Worm (Caenorhabditis elegans) whole organism, L4 larva: ENCODE results near the gene txt-19.

Source experiments
- F37D6.2 ChIP-seq: sonication (generic microtip); optimal IDR thresholded peaks from 2 replicates; lab custom pipeline; 2016; ENCODE audit warnings: mild to moderate bottlenecking, missing genetic modification characterization, missing compliant biosample characterization
- R02D3.7 ChIP-seq: fragments of 150-350 bp; sonication (generic microtip); optimal IDR thresholded peaks from 3 replicates; lab custom pipeline; 2014; ENCODE audit warnings: missing biosample characterization, missing genetic modification characterization
- T20F7.1 ChIP-seq: fragments of 200-800 bp; sonication (Bioruptor generic); optimal IDR thresholded peaks from 2 replicates; lab custom pipeline; 2018; ENCODE audit warnings: mild to moderate bottlenecking, missing genetic modification characterization, missing compliant biosample characterization
- T26A8.4 ChIP-seq: fragments of 200-800 bp; sonication (Bioruptor generic); IDR thresholded peaks from 2 replicates; pipeline ENCODE4 v1.3.6; 2022; ENCODE audit warnings: missing genetic modification characterization, missing compliant biosample characterization
- Y48G9A.11 ChIP-seq: fragments of 200-800 bp; sonication (Bioruptor generic); IDR thresholded peaks from 2 replicates; pipeline ENCODE4 v1.3.6; 2022; ENCODE audit warnings: missing genetic modification reagents, missing genetic modification characterization, missing compliant biosample characterization
- Y5F2A.4 ChIP-seq: fragments of 200-800 bp; sonication (Bioruptor generic); optimal IDR thresholded peaks from 2 replicates; lab custom pipeline; 2018; ENCODE audit warnings: mild to moderate bottlenecking, missing genetic modification characterization, missing compliant biosample characterization
- attf-4 ChIP-seq: sonication (generic microtip); optimal IDR thresholded peaks from 3 replicates; lab custom pipeline; 2017; ENCODE audit warnings: missing biosample characterization, missing genetic modification characterization
- ceh-32 ChIP-seq: sonication (generic microtip); optimal IDR thresholded peaks from 2 replicates; lab custom pipeline; 2016; ENCODE audit warnings: mild to moderate bottlenecking, missing genetic modification characterization, missing compliant biosample characterization; ENCODE audit not compliant: poor library complexity
- ceh-44 ChIP-seq: fragments of 200-800 bp; sonication (Bioruptor generic); IDR thresholded peaks from 2 replicates; pipeline ENCODE4 v1.3.6; 2022; ENCODE audit warnings: missing genetic modification reagents, missing genetic modification characterization, missing compliant biosample characterization
- cey-2 ChIP-seq: sonication (generic microtip); optimal IDR thresholded peaks from 3 replicates; lab custom pipeline; 2017; ENCODE audit warnings: missing genetic modification characterization, mild to moderate bottlenecking, missing compliant biosample characterization, antibody characterized with exemption, borderline replicate concordance; ENCODE audit not compliant: insufficient read depth
- ctbp-1 ChIP-seq: fragments of 200-800 bp; sonication (Bioruptor generic); IDR thresholded peaks from 2 replicates; pipeline ENCODE4 v1.3.6; 2022; ENCODE audit warnings: missing genetic modification reagents, missing genetic modification characterization, missing compliant biosample characterization
- daf-12 ChIP-seq: fragments of 150-350 bp; optimal IDR thresholded peaks from 2 replicates; lab custom pipeline; 2014; ENCODE audit warnings: missing biosample characterization, missing genetic modification reagents, missing genetic modification characterization
- daf-16 ChIP-seq, 3 experiments: sonication (generic microtip); optimal IDR thresholded peaks; 2 replicates each; lab custom pipeline; 2016 to 2017; ENCODE audit warnings: missing genetic modification characterization in 3 of 3, missing genetic modification reagents in 3 of 3, mild to moderate bottlenecking in 2 of 3, missing compliant biosample characterization in 2 of 3, missing biosample characterization in 1 of 3, moderate library complexity in 1 of 3
- daf-19 ChIP-seq: fragments of 200-800 bp; sonication (Bioruptor generic); conservative IDR thresholded peaks from 2 replicates; pipeline ENCODE4 v1.3.6; 2022; ENCODE audit warnings: missing genetic modification characterization, missing compliant biosample characterization
- dmd-6 ChIP-seq: fragments of 200-800 bp; sonication (Bioruptor generic); IDR thresholded peaks from 2 replicates; pipeline ENCODE4 v1.3.6; 2022; ENCODE audit warnings: missing genetic modification reagents, missing genetic modification characterization, missing compliant biosample characterization
- duxl-1 ChIP-seq: sonication (generic microtip); optimal IDR thresholded peaks from 2 replicates; lab custom pipeline; 2016; ENCODE audit warnings: mild to moderate bottlenecking, missing genetic modification characterization, moderate library complexity, missing compliant biosample characterization; ENCODE audit not compliant: poor library complexity
- fos-1 ChIP-seq: fragments of 150-350 bp; optimal IDR thresholded peaks from 2 replicates; lab custom pipeline; 2014; ENCODE audit warnings: missing biosample characterization, missing genetic modification characterization
- hlh-11 ChIP-seq: fragments of 200-800 bp; sonication (Bioruptor generic); optimal IDR thresholded peaks from 2 replicates; lab custom pipeline; 2018; ENCODE audit warnings: mild to moderate bottlenecking, missing genetic modification characterization, missing compliant biosample characterization
- hlh-30 ChIP-seq: sonication (generic microtip); optimal IDR thresholded peaks from 2 replicates; lab custom pipeline; 2017; ENCODE audit warnings: antibody characterized with exemption, mild to moderate bottlenecking, missing genetic modification characterization, missing compliant biosample characterization; ENCODE audit not compliant: insufficient read depth
- lin-1 ChIP-seq: fragments of 200-800 bp; sonication (Bioruptor generic); IDR thresholded peaks from 2 replicates; pipeline ENCODE4 v1.3.6; 2022; ENCODE audit warnings: missing genetic modification reagents, missing genetic modification characterization, missing compliant biosample characterization
- lin-15B ChIP-seq: fragments of 150-350 bp; sonication (generic microtip); optimal IDR thresholded peaks from 3 replicates; lab custom pipeline; 2014; ENCODE audit warnings: missing biosample characterization, missing genetic modification characterization
- lin-29 ChIP-seq: fragments of 200-800 bp; sonication (Bioruptor generic); IDR thresholded peaks from 2 replicates; pipeline ENCODE4 v1.3.6; 2022; ENCODE audit warnings: missing genetic modification reagents, missing genetic modification characterization, missing compliant biosample characterization
- lin-38 ChIP-seq: fragments of 200-800 bp; sonication (Bioruptor generic); IDR thresholded peaks from 2 replicates; pipeline ENCODE4 v1.3.6; 2022; ENCODE audit warnings: missing genetic modification reagents, missing genetic modification characterization, missing compliant biosample characterization
- mdl-1 ChIP-seq, 2 experiments: fragments of 150-350 bp in 1 of 2; sonication (generic microtip) in 1 of 2; optimal IDR thresholded peaks; 2 replicates each; lab custom pipeline; 2014 to 2017; ENCODE audit warnings: missing biosample characterization in 2 of 2, missing genetic modification characterization in 2 of 2
- mdt-29 ChIP-seq: fragments of 200-800 bp; sonication (Bioruptor generic); IDR thresholded peaks from 2 replicates; pipeline ENCODE4 v1.3.6; 2022; ENCODE audit warnings: missing genetic modification reagents, missing genetic modification characterization, missing compliant biosample characterization
- mxl-3 ChIP-seq: fragments of 200-800 bp; sonication (Bioruptor generic); optimal IDR thresholded peaks from 2 replicates; lab custom pipeline; 2018; ENCODE audit warnings: mild to moderate bottlenecking, missing genetic modification characterization, missing compliant biosample characterization
- nhr-28 ChIP-seq: fragments of 150-350 bp; optimal IDR thresholded peaks from 2 replicates; lab custom pipeline; 2014; ENCODE audit warnings: missing biosample characterization, missing genetic modification characterization
- nhr-48 ChIP-seq: sonication (generic microtip); optimal IDR thresholded peaks from 2 replicates; lab custom pipeline; 2016; ENCODE audit warnings: mild to moderate bottlenecking, missing genetic modification characterization, missing compliant biosample characterization
- nhr-6 ChIP-seq: fragments of 150-350 bp; optimal IDR thresholded peaks from 2 replicates; lab custom pipeline; 2014; ENCODE audit warnings: missing biosample characterization, missing genetic modification characterization
- nhr-77 ChIP-seq: fragments of 150-350 bp; optimal IDR thresholded peaks from 2 replicates; lab custom pipeline; 2014; ENCODE audit warnings: missing biosample characterization, missing genetic modification characterization
- php-3 ChIP-seq: fragments of 200-800 bp; sonication (Bioruptor generic); IDR thresholded peaks from 2 replicates; pipeline ENCODE4 v1.3.6; 2022; ENCODE audit warnings: missing genetic modification reagents, missing genetic modification characterization, missing compliant biosample characterization
- pqm-1 ChIP-seq: sonication (generic microtip); optimal IDR thresholded peaks from 2 replicates; lab custom pipeline; 2017; ENCODE audit warnings: missing biosample characterization, missing genetic modification characterization
- saeg-2 ChIP-seq: fragments of 200-800 bp; sonication (Bioruptor generic); IDR thresholded peaks from 2 replicates; pipeline ENCODE4 v1.3.6; 2022; ENCODE audit warnings: missing genetic modification reagents, missing genetic modification characterization, missing compliant biosample characterization
- tra-1 ChIP-seq: fragments of 200-800 bp; sonication (Bioruptor generic); IDR thresholded peaks from 2 replicates; pipeline ENCODE4 v1.3.6; 2022; ENCODE audit warnings: missing genetic modification reagents, missing genetic modification characterization, missing compliant biosample characterization
- zfp-3 ChIP-seq: fragments of 200-800 bp; sonication (Bioruptor generic); conservative IDR thresholded peaks from 2 replicates; pipeline ENCODE4 v1.3.6; 2022; ENCODE audit warnings: missing genetic modification reagents, missing genetic modification characterization, missing compliant biosample characterization
- zip-2 ChIP-seq: fragments of 150-350 bp; optimal IDR thresholded peaks from 2 replicates; lab custom pipeline; 2014; ENCODE audit warnings: missing biosample characterization, missing genetic modification characterization

Gene txt-19

DNA sequence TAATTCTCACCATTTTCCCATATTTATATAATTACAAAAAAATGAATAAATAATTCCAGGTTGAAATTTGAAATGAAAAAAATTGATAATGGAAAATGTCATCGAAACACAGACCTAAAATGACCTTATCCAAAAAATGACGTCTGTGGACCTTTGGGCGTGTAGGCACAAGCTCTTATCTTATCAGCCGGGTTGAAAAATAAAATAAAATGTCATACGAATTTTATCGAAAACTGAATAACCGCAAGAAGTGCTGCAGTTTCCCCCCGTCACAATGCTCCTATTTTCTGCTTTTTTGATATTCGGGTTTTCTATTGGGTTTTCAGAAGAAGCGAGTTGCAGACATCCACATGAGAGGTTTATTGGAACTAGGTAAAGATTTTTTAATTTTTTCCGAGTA, 20.2 kb downstream of the txt-19 start, which contains the start of gene clec-186 (continued):
- no peak for TF ChIP-seq mdl-1 (tag; optimal IDR thresholded peaks at IDR 0.05; lab: Kevin White, UChicago)
- TF ChIP-seq T20F7.1 (GFP tag; lab: Kevin White, UChicago) = no peak
- no peak for TF ChIP-seq ceh-32
- TF ChIP-seq daf-19 (GFP tag; lab: Robert Waterston, UW) = no peak
- TF ChIP-seq pqm-1 = peak; percentile 84
- no peak for TF ChIP-seq T26A8.4 (GFP tag; lab: Robert Waterston, UW)
- no peak for TF ChIP-seq mdt-29 (GFP tag; lab: Robert Waterston, UW)
- TF ChIP-seq zfp-3 (GFP tag; lab: Robert Waterston, UW) = no peak
- TF ChIP-seq Y5F2A.4 (GFP tag; lab: Kevin White, UChicago) = no peak
- TF ChIP-seq hlh-11 (tag; lab: Kevin White, UChicago) = peak; percentile 72
- no peak for TF ChIP-seq daf-16 (GFP tag; optimal IDR thresholded peaks at IDR 0.05; lab: Kevin White, UChicago)
- no peak for TF ChIP-seq daf-16 (tag; optimal IDR thresholded peaks at IDR 0.05; lab: Kevin White, UChicago)
- peak; percentile 38 for TF ChIP-seq nhr-77
- no peak for TF ChIP-seq Y48G9A.11 (GFP tag; lab: Robert Waterston, UW)
- TF ChIP-seq lin-29 (GFP tag; lab: Robert Waterston, UW) = no peak
- TF ChIP-seq R02D3.7 (tag; lab: Kevin White, UChicago) = no peak
- peak; percentile 15 for TF ChIP-seq hlh-30 (tag; lab: Kevin White, UChicago)
- TF ChIP-seq, all 104 proteins: peak for 13

DNA sequence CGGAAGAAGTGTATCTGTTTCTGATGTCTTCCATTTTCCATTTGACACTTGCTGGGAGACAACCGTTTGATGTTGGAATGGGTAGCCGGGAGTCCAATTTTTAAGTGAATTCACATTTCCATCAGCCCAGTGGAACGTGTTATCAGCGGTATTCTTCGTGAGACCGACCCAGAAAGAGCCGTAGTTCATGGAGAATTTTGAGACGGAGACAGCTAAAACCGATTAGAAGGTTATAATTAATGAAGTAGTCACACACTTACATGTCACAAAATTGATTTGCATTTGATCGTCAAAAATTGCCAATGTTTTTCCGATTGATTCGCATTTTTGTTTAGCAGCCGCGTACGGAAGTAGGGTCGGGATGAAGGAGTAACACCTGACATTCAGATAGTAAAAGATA, 23.7 kb downstream of the txt-19 start:
- TF ChIP-seq attf-4 = no peak
- peak; percentile 11 for TF ChIP-seq nhr-28 (tag; lab: Kevin White, UChicago)
- peak; percentile 4 for TF ChIP-seq nhr-48 (tag; lab: Kevin White, UChicago)
- peak; percentile 73 for TF ChIP-seq pqm-1
- TF ChIP-seq mxl-3 (GFP tag; lab: Kevin White, UChicago) = no peak
- no peak for TF ChIP-seq ctbp-1 (GFP tag; lab: Robert Waterston, UW)
- no peak for TF ChIP-seq Y5F2A.4 (GFP tag; lab: Kevin White, UChicago)
- peak; percentile 44 for TF ChIP-seq hlh-11 (tag; lab: Kevin White, UChicago)
- peak; percentile 71; the same call in 1 of the 2 replicates for TF ChIP-seq dmd-6 (GFP tag; lab: Robert Waterston, UW)

DNA sequence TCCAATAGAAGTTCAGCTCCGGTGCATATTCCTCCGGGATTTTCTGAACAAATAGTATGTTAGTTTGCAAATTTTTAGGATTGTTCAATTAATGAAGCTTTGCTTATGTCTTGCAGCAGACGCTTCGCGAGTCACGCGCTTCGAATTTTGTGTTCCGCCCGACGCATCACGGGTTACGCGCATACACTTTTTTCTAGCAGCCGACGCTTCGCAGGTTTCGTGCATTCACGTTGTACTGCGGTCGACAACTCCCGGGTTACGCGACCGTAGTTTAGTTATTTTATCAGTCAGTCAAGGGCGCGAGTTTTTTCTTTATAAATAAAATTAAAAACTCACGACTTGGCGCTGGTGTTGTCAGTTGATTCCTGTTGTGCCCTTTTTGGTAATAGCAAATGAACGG, 24.1 kb downstream of the txt-19 start:
- TF ChIP-seq tra-1 (no peak), ceh-32 (no peak), F37D6.2 (tag; lab: Kevin White, UChicago) (no peak), fos-1 (no peak), php-3 (GFP tag; lab: Robert Waterston, UW) (no peak), lin-1 (GFP tag; lab: Robert Waterston, UW) (no peak), daf-12 (tag; lab: Kevin White, UChicago) (no peak), ceh-44 (no peak), cey-2 (tag; lab: Kevin White, UChicago) (no peak), lin-38 (no peak), mdl-1 (tag; optimal IDR thresholded peaks at IDR 0.05; lab: Kevin White, UChicago) (no peak), duxl-1 (tag; lab: Kevin White, UChicago) (no peak), saeg-2 (GFP tag; lab: Robert Waterston, UW) (no peak), nhr-6 (tag; lab: Kevin White, UChicago) (no peak), zip-2 (no peak), lin-15B (tag; lab: Kevin White, UChicago) (no peak)
